Fruit fly (Drosophila melanogaster): ENCODE measurements around the gene Bin1.

Gene Bin1

DNA sequence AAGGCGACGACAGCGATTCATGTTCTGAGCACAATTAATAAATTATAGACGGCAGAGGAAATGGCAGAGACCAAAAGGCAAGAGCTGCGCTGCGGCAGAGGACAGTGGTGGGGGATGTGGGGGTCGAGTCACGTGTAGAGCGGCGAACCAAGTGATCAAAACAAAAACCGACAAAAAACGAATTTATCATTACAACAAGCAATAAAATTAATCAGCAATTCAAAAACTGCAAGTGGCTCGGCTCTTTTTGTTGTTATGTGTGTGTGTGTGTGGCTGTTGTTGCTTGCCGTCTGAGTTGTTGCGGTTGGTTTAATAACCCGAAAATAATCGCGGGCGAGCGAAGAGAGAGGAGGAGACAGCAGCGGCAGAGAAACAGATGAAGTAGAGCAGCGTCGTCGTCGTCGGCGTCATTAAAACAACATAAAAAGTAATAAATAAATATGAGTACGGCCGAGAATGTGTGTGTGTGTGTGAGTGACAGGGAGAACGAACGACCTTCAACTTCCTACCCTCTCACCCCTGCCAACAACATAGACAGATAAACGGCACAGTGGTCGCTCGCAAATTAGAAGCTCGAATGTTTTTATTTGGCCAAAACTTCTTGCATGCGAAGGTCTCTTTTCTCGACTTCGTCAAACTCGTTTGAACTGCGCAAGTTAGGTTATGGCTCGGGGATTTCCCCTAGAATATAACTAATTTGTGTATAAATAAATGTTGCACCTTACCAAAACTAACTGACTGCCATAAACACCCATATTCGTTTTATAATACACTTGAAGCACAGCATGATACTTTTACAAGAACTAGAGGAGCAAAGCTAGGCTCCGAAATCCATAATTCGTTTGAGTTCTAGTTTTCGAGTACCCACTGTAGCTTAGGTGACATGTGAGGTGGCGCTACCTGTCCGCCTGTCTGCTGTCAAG, 42.3 kb upstream of the Bin1 start (continued):
- TF ChIP-seq CG30403 (GFP tag; optimal IDR thresholded peaks at IDR 0.05) (peak; percentile 77), Fer1 (GFP tag; optimal IDR thresholded peaks at IDR 0.05) (peak; percentile 77), Xbp1 (GFP tag; optimal IDR thresholded peaks at IDR 0.05) (peak; percentile 71), CG18476 (GFP tag; optimal IDR thresholded peaks at IDR 0.05) (peak; percentile 62), cad (GFP tag; optimal IDR thresholded peaks at IDR 0.05) (no peak), bigmax (GFP tag; optimal IDR thresholded peaks at IDR 0.05) (no peak), emc (GFP tag; optimal IDR thresholded peaks at IDR 0.05) (peak; percentile 8), CG7357 (GFP tag; IDR thresholded peaks at IDR 0.05) (peak; percentile 65; the same call in 1 of the 3 replicates), CG13894 (tag; optimal IDR thresholded peaks at IDR 0.05) (peak; percentile 21), z (GFP tag; IDR thresholded peaks at IDR 0.05) (no peak), CG11085 (GFP tag; IDR thresholded peaks at IDR 0.05) (no peak), nau (GFP tag; optimal IDR thresholded peaks at IDR 0.05) (peak; percentile 69), Lim3 (GFP tag; IDR thresholded peaks at IDR 0.05) (no peak), caup (GFP tag; optimal IDR thresholded peaks at IDR 0.05; ENCODE audit: severe bottlenecking) (peak; percentile 64), Scr (GFP tag; IDR thresholded peaks at IDR 0.05; ENCODE audit: partially characterized antibody) (no peak), bowl (GFP tag; IDR thresholded peaks at IDR 0.05) (no peak), CG11093 (GFP tag; IDR thresholded peaks at IDR 0.05) (peak; percentile 71; the same call in 1 of the 3 replicates), trem (tag; optimal IDR thresholded peaks at IDR 0.05) (peak; percentile 45), jing (GFP tag; optimal IDR thresholded peaks at IDR 0.05) (peak; percentile 59), mam (GFP tag; optimal IDR thresholded peaks at IDR 0.05) (peak; percentile 74), hbn (GFP tag; IDR thresholded peaks at IDR 0.05; ENCODE audit: partially characterized antibody) (no peak), CG1529 (GFP tag; optimal IDR thresholded peaks at IDR 0.05) (peak; percentile 70), CG3995 (GFP tag; optimal IDR thresholded peaks at IDR 0.05) (no peak), yki (optimal IDR thresholded peaks at IDR 0.05) (no peak), Chrac-16 (GFP tag; optimal IDR thresholded peaks at IDR 0.05) (peak; percentile 75), CG4617 (GFP tag; optimal IDR thresholded peaks at IDR 0.05; ENCODE audit: borderline replicate concordance) (peak; percentile 14), fd102C (GFP tag; optimal IDR thresholded peaks at IDR 0.05) (no peak), Hand (GFP tag; optimal IDR thresholded peaks at IDR 0.05) (peak; percentile 78), gcm2 (GFP tag; optimal IDR thresholded peaks at IDR 0.05) (peak; percentile 64), sisA (GFP tag; IDR thresholded peaks at IDR 0.05) (no peak), CG18262 (tag; optimal IDR thresholded peaks at IDR 0.05) (peak; percentile 82), CG31388 (GFP tag; optimal IDR thresholded peaks at IDR 0.05) (peak; percentile 15), CG8388 (GFP tag; optimal IDR thresholded peaks at IDR 0.05) (peak; percentile 61), gsb-n (tag; optimal IDR thresholded peaks at IDR 0.05) (peak; percentile 52), Hr3 (GFP tag; optimal IDR thresholded peaks at IDR 0.05) (peak; percentile 74), Max (GFP tag; optimal IDR thresholded peaks at IDR 0.05) (peak; percentile 57), CG7839 (tag; optimal IDR thresholded peaks at IDR 0.05) (peak; percentile 84), oc (tag; optimal IDR thresholded peaks at IDR 0.05) (no peak), CG12769 (tag; optimal IDR thresholded peaks at IDR 0.05) (peak; percentile 39), Dip2 (GFP tag; IDR thresholded peaks at IDR 0.05) (no peak), stwl (tag; optimal IDR thresholded peaks at IDR 0.05) (no peak), CG15514 (GFP tag; optimal IDR thresholded peaks at IDR 0.05) (peak; percentile 51), B-H2 (GFP tag; optimal IDR thresholded peaks at IDR 0.05) (no peak), CG11398 (GFP tag; optimal IDR thresholded peaks at IDR 0.05) (peak; percentile 66), kah (GFP tag; optimal IDR thresholded peaks at IDR 0.05) (peak; percentile 47), CG34224 (GFP tag; IDR thresholded peaks at IDR 0.05; ENCODE audit: partially characterized antibody) (no peak), dm (GFP tag; optimal IDR thresholded peaks at IDR 0.05) (peak; percentile 46), Fer2 (tag; optimal IDR thresholded peaks at IDR 0.05) (no peak), Rfx (GFP tag; IDR thresholded peaks at IDR 0.05) (no peak)
